Worm (Caenorhabditis elegans): ENCODE measurements around the gene mrpl-20.

The mrpl-20 gene

DNA sequence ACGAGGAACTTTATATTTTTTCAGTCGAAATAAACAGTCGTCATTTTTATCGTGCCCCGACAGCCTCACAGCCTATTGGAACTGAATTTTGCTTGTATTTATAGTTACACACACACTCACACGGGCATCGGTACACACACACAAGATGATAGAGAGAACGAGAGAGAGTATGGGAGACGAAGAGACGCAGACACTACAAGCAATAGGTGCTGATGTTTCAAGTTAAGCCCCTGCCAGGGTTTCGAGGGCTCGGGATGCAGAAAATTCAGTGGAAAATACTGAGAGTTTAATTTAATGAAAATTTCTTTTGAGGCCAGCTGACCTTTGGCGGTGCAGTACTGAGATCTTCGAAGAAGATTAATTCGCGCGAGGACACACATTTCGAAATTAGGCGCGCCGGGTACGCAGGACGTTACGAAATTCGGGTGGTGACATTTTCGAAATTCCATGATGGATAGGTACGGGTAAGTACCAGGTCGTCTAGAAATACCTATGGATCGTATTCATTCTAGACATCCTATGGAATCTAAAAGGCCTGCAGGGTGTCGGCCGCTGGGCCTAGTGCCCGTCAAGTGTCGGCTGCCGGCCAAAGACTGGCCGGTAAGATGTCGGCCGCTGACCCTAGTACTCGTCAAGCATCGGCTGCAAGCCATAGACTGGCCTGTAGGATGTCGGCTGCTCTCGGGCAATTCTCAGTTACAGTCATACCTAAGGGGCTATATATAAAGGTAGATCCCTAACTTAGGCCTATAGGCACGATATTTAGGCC is 47.4 kb upstream of the mrpl-20 start (continued):
- TF ChIP-seq nhr-90 (tag; optimal IDR thresholded peaks at IDR 0.05; ENCODE audit: poor library complexity) (no peak), ama-1 (optimal IDR thresholded peaks at IDR 0.05) (no peak), fkh-8 (tag; optimal IDR thresholded peaks at IDR 0.05) (no peak), lin-15B (tag; optimal IDR thresholded peaks at IDR 0.05) (no peak), unc-98 (GFP tag; IDR thresholded peaks at IDR 0.05) (no peak), ceh-63 (GFP tag; optimal IDR thresholded peaks at IDR 0.05) (no peak), ztf-11 (tag; optimal IDR thresholded peaks at IDR 0.05) (no peak), unc-62 (GFP tag; optimal IDR thresholded peaks at IDR 0.05) (no peak), mep-1 (tag; optimal IDR thresholded peaks at IDR 0.05) (peak; percentile 33), sox-4 (tag; optimal IDR thresholded peaks at IDR 0.05) (no peak), lsy-2 (tag; optimal IDR thresholded peaks at IDR 0.05) (peak in 1 of 2 experiments; percentile 4), jun-1 (tag; optimal IDR thresholded peaks at IDR 0.05) (no peak), nhr-47 (tag; optimal IDR thresholded peaks at IDR 0.05) (no peak), tlp-1 (tag; optimal IDR thresholded peaks at IDR 0.05) (no peak), mab-9 (GFP tag; IDR thresholded peaks at IDR 0.05) (no peak), ceh-82 (tag; optimal IDR thresholded peaks at IDR 0.05) (peak in 1 of 3 experiments; percentile 13), F16B12.6 (tag; optimal IDR thresholded peaks at IDR 0.05) (no peak), vab-15 (tag; optimal IDR thresholded peaks at IDR 0.05) (no peak), ceh-88 (GFP tag; IDR thresholded peaks at IDR 0.05) (no peak), dpl-1 (GFP tag; optimal IDR thresholded peaks at IDR 0.05) (no peak), C04F5.9 (tag; optimal IDR thresholded peaks at IDR 0.05) (no peak), nhr-19 (GFP tag; conservative IDR thresholded peaks at IDR 0.05) (peak; percentile 19), isw-1 (GFP tag; IDR thresholded peaks at IDR 0.05) (no peak), egl-27 (tag; optimal IDR thresholded peaks at IDR 0.05) (no peak), alr-1 (tag; optimal IDR thresholded peaks at IDR 0.05; ENCODE audit: borderline replicate concordance) (no peak), nhr-84 (tag; optimal IDR thresholded peaks at IDR 0.05) (no peak), snpc-4 (tag; optimal IDR thresholded peaks at IDR 0.05) (peak; percentile 87), fkh-4 (tag; optimal IDR thresholded peaks at IDR 0.05; ENCODE audit: borderline replicate concordance) (no peak), hpl-2 (GFP tag; optimal IDR thresholded peaks at IDR 0.05) (no peak), xbp-1 (tag; optimal IDR thresholded peaks at IDR 0.05) (no peak), nhr-237 (tag; optimal IDR thresholded peaks at IDR 0.05) (no peak), efl-3 (GFP tag; optimal IDR thresholded peaks at IDR 0.05) (no peak)

DNA sequence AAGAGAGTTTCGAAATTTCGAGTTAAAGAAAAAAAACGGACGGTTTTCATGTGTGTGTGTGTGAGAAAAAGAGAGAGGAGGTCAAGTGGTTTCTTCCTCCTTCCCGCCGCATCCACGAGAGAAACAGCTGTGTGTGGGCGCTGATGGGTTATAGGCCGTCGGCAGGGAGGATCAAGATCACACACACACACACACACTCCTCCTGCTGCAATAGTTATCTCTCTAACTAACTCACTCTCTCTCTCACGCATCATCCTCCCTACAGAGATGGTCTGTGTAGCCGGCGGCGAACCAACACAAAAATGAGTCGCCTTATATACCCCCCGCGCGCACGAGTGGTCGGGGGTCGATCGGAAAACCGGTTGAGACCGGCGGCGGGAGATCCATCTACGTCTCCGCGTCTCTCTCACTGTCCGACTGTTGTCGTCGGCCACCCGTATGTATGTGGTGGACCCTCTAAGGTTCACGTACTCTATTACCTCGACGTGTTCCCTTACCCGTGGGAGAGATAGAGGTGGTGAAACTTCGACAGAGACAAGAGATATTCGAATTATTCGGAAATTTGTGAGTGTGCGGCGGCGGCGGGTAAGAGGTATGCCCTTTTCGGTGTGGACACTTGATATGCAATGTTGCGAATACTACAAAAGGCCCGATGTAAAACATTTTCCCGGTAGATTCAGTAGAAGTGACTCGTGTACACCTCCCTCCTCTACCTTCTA is 46.5 kb upstream of the mrpl-20 start:
- TF ChIP-seq vab-15 (tag; optimal IDR thresholded peaks at IDR 0.05) (no peak), sup-37 (GFP tag; optimal IDR thresholded peaks at IDR 0.05) (peak; percentile 43), sox-4 (tag; optimal IDR thresholded peaks at IDR 0.05) (no peak), ztf-11 (tag; optimal IDR thresholded peaks at IDR 0.05) (peak in 1 of 2 experiments; percentile 56), irx-1 (tag; optimal IDR thresholded peaks at IDR 0.05) (peak; percentile 45), nhr-28 (tag; optimal IDR thresholded peaks at IDR 0.05) (no peak), lin-13 (GFP tag; optimal IDR thresholded peaks at IDR 0.05) (no peak), hpl-2 (GFP tag; optimal IDR thresholded peaks at IDR 0.05) (peak; percentile 57), efl-3 (GFP tag; optimal IDR thresholded peaks at IDR 0.05) (no peak), blmp-1 (tag; optimal IDR thresholded peaks at IDR 0.05) (peak; percentile 68), fos-1 (tag; optimal IDR thresholded peaks at IDR 0.05) (no peak), ets-5 (GFP tag; IDR thresholded peaks at IDR 0.05) (no peak), alr-1 (tag; optimal IDR thresholded peaks at IDR 0.05; ENCODE audit: borderline replicate concordance) (no peak), pag-3 (tag; optimal IDR thresholded peaks at IDR 0.05; ENCODE audit: borderline replicate concordance, insufficient read depth) (no peak), xbp-1 (tag; optimal IDR thresholded peaks at IDR 0.05) (peak; percentile 62), mef-2 (tag; optimal IDR thresholded peaks at IDR 0.05) (no peak), pqm-1 (tag; optimal IDR thresholded peaks at IDR 0.05) (no peak), lsy-2 (tag; optimal IDR thresholded peaks at IDR 0.05) (peak; percentile 42 to 73), zag-1 (tag; optimal IDR thresholded peaks at IDR 0.05) (no peak), unc-98 (GFP tag; IDR thresholded peaks at IDR 0.05) (no peak), nhr-20 (tag; optimal IDR thresholded peaks at IDR 0.05) (peak; percentile 94), nhr-77 (tag; optimal IDR thresholded peaks at IDR 0.05) (peak; percentile 75), C16A3.4 (tag; optimal IDR thresholded peaks at IDR 0.05) (peak; percentile 44), lin-35 (GFP tag; optimal IDR thresholded peaks at IDR 0.05) (peak; percentile 31 to 68), lin-14 (GFP tag; optimal IDR thresholded peaks at IDR 0.05) (peak; percentile 96), ceh-63 (GFP tag; optimal IDR thresholded peaks at IDR 0.05) (no peak), nhr-90 (tag; optimal IDR thresholded peaks at IDR 0.05; ENCODE audit: poor library complexity) (peak; percentile 94), nhr-11 (tag; optimal IDR thresholded peaks at IDR 0.05) (no peak)

All from whole organism, L1 larva.